Worm (Caenorhabditis elegans): Measurements from ENCODE around the gene F25G6.8.

ce11 chrV:8607353-8607850 is 42.4 kb upstream of the F25G6.8 start, which contains the start of gene smk-1:
- TF ChIP-seq mdt-29 (GFP tag; IDR thresholded peaks at IDR 0.05) (no peak), dmd-9 (GFP tag; IDR thresholded peaks at IDR 0.05) (no peak), nhr-25 (tag; optimal IDR thresholded peaks at IDR 0.05; ENCODE audit: borderline replicate concordance, insufficient read depth) (peak; percentile 89), lin-1 (GFP tag; IDR thresholded peaks at IDR 0.05) (no peak), madf-9 (GFP tag; conservative IDR thresholded peaks at IDR 0.05) (no peak), skn-1 (tag; optimal IDR thresholded peaks at IDR 0.05) (no peak), unc-62 (GFP tag; optimal IDR thresholded peaks at IDR 0.05 in 1 of 2) (peak in 1 of 2 experiments; percentile 61), unc-62 (tag; optimal IDR thresholded peaks at IDR 0.05) (no peak), R02D3.7 (tag; optimal IDR thresholded peaks at IDR 0.05) (no peak), mxl-2 (GFP tag; conservative IDR thresholded peaks at IDR 0.05) (no peak), dpl-1 (GFP tag; optimal IDR thresholded peaks at IDR 0.05) (no peak), F37D6.2 (tag; optimal IDR thresholded peaks at IDR 0.05) (no peak)
